Worm (Caenorhabditis elegans) whole organism, young adult: ENCODE data around the gene W10G6.1.

ENCODE experiments used
- B0035.1 ChIP-seq: sonication (generic microtip); optimal IDR thresholded peaks from 2 replicates; lab custom pipeline; 2016; ENCODE audit warnings: missing genetic modification characterization, mild to moderate bottlenecking, missing compliant biosample characterization, missing genotype, missing genetic modification reagents
- B0261.1 ChIP-seq: sonication (generic microtip); optimal IDR thresholded peaks from 2 replicates; lab custom pipeline; 2016; ENCODE audit warnings: mild to moderate bottlenecking, missing genetic modification characterization, moderate library complexity, missing compliant biosample characterization
- D2030.7 ChIP-seq: fragments of 200-800 bp; sonication (Bioruptor generic); IDR thresholded peaks from 2 replicates; pipeline ENCODE4 v1.3.6; 2022; ENCODE audit warnings: missing genetic modification reagents, missing genetic modification characterization, missing compliant biosample characterization
- F33H1.4 ChIP-seq: fragments of 200-800 bp; sonication (Bioruptor generic); IDR thresholded peaks from 2 replicates; pipeline ENCODE4 v1.3.6; 2022; ENCODE audit warnings: missing genetic modification reagents, missing genetic modification characterization, missing compliant biosample characterization
- K11D2.4 ChIP-seq: fragments of 200-800 bp; sonication (Bioruptor generic); IDR thresholded peaks from 2 replicates; pipeline ENCODE4 v1.3.6; 2022; ENCODE audit warnings: missing genetic modification reagents, missing genetic modification characterization, missing compliant biosample characterization
- T07F8.4 ChIP-seq: sonication (generic microtip); optimal IDR thresholded peaks from 2 replicates; lab custom pipeline; 2016; ENCODE audit warnings: mild to moderate bottlenecking, missing genetic modification characterization, moderate library complexity, missing compliant biosample characterization
- Y56A3A.18 ChIP-seq: fragments of 200-800 bp; sonication (Bioruptor generic); IDR thresholded peaks from 2 replicates; pipeline ENCODE4 v1.3.6; 2022; ENCODE audit warnings: missing genetic modification reagents, missing genetic modification characterization, missing compliant biosample characterization
- ceh-58 ChIP-seq: fragments of 200-800 bp; sonication (Bioruptor generic); IDR thresholded peaks from 2 replicates; pipeline ENCODE4 v1.3.6; 2022; ENCODE audit warnings: missing genetic modification characterization, missing compliant biosample characterization
- efl-1 ChIP-seq: fragments of 150-350 bp; optimal IDR thresholded peaks from 2 replicates; lab custom pipeline; 2014; ENCODE audit warnings: missing biosample characterization, missing genetic modification reagents, missing genetic modification characterization
- egrh-3 ChIP-seq: fragments of 200-800 bp; sonication (Bioruptor generic); IDR thresholded peaks from 2 replicates; pipeline ENCODE4 v1.3.6; 2022; ENCODE audit warnings: missing genetic modification reagents, missing genetic modification characterization, missing compliant biosample characterization
- ets-4 ChIP-seq: fragments of 200-800 bp; sonication (Bioruptor generic); optimal IDR thresholded peaks from 2 replicates; lab custom pipeline; 2018; ENCODE audit warnings: mild to moderate bottlenecking, missing genetic modification characterization, missing compliant biosample characterization
- hlh-26 ChIP-seq: fragments of 200-800 bp; sonication (Bioruptor generic); conservative IDR thresholded peaks from 2 replicates; pipeline ENCODE4 v1.3.6; 2022; ENCODE audit warnings: missing genetic modification reagents, missing genetic modification characterization, missing compliant biosample characterization
- hmg-1.2 ChIP-seq: fragments of 200-800 bp; sonication (Bioruptor generic); IDR thresholded peaks from 2 replicates; pipeline ENCODE4 v1.3.6; 2022; ENCODE audit warnings: missing genetic modification reagents, missing genetic modification characterization, missing compliant biosample characterization
- hrde-1 ChIP-seq: sonication (generic microtip); optimal IDR thresholded peaks from 2 replicates; lab custom pipeline; 2016; ENCODE audit warnings: missing genetic modification characterization, mild to moderate bottlenecking, missing compliant biosample characterization, moderate library complexity, missing genotype, missing genetic modification reagents, borderline replicate concordance
- lin-35 ChIP-seq, 3 experiments: fragments of 150-350 bp in 2 of 3; sonication (generic microtip) in 1 of 3; optimal IDR thresholded peaks; 2 replicates each; lab custom pipeline; 2014 to 2018; ENCODE audit warnings: missing biosample characterization in 3 of 3, missing genetic modification characterization in 3 of 3, missing genetic modification reagents in 3 of 3
- lin-40 ChIP-seq: sonication (generic microtip); optimal IDR thresholded peaks from 2 replicates; lab custom pipeline; 2016; ENCODE audit warnings: missing genetic modification characterization, mild to moderate bottlenecking, missing compliant biosample characterization, missing genotype, missing genetic modification reagents
- nfyb-1 ChIP-seq: fragments of 200-800 bp; sonication (Bioruptor generic); IDR thresholded peaks from 2 replicates; pipeline ENCODE4 v1.3.6; 2022; ENCODE audit warnings: missing genetic modification reagents, missing genetic modification characterization, missing compliant biosample characterization
- nhr-80 ChIP-seq: sonication (generic microtip); optimal IDR thresholded peaks from 2 replicates; lab custom pipeline; 2016; ENCODE audit warnings: missing genetic modification characterization, missing compliant biosample characterization
- pha-4 ChIP-seq: fragments of 150-350 bp; sonication (generic microtip); optimal IDR thresholded peaks from 2 replicates; lab custom pipeline; 2014; ENCODE audit warnings: missing biosample characterization, missing genetic modification reagents, missing genetic modification characterization
- repo-1 ChIP-seq: sonication (generic microtip); optimal IDR thresholded peaks from 2 replicates; lab custom pipeline; 2017; ENCODE audit warnings: mild to moderate bottlenecking, missing genetic modification characterization, missing compliant biosample characterization
- sdz-38 ChIP-seq: sonication (generic microtip); optimal IDR thresholded peaks from 2 replicates; lab custom pipeline; 2016; ENCODE audit warnings: missing genotype, missing genetic modification characterization, missing compliant biosample characterization
- snpc-1.1 ChIP-seq: sonication (generic microtip); optimal IDR thresholded peaks from 2 replicates; lab custom pipeline; 2017; ENCODE audit warnings: missing genetic modification characterization, mild to moderate bottlenecking, missing compliant biosample characterization, antibody characterized with exemption, moderate library complexity, missing genotype, missing genetic modification reagents; ENCODE audit not compliant: insufficient read depth
- snpc-3.4 ChIP-seq: sonication (generic microtip); optimal IDR thresholded peaks from 2 replicates; lab custom pipeline; 2017; ENCODE audit warnings: missing genetic modification characterization, mild to moderate bottlenecking, missing compliant biosample characterization, antibody characterized with exemption, moderate library complexity, missing genotype, missing genetic modification reagents
- snpc-4 ChIP-seq, 5 experiments: fragments of 150-350 bp in 1 of 5; sonication (generic microtip) in 4 of 5; optimal IDR thresholded peaks; 2 replicates each; lab custom pipeline; 2014 to 2018; ENCODE audit warnings: missing genetic modification characterization in 5 of 5, missing biosample characterization in 3 of 5, antibody characterized with exemption in 2 of 5, mild to moderate bottlenecking in 2 of 5, missing compliant biosample characterization in 2 of 5, missing genotype in 2 of 5, moderate library complexity in 2 of 5, missing genetic modification reagents in 1 of 5
- tbx-9 ChIP-seq: sonication (generic microtip); optimal IDR thresholded peaks from 2 replicates; lab custom pipeline; 2016; ENCODE audit warnings: borderline replicate concordance, missing genetic modification characterization, inconsistent platforms, missing compliant biosample characterization
- unc-130 ChIP-seq: sonication (generic microtip); optimal IDR thresholded peaks from 2 replicates; lab custom pipeline; 2016; ENCODE audit warnings: missing genetic modification reagents, missing genetic modification characterization, missing compliant biosample characterization
- zfh-2 ChIP-seq: fragments of 200-800 bp; sonication (Bioruptor generic); conservative IDR thresholded peaks from 2 replicates; pipeline ENCODE4 v1.3.6; 2022; ENCODE audit warnings: missing genetic modification reagents, missing genetic modification characterization, missing compliant biosample characterization
- ztf-25 ChIP-seq: fragments of 200-800 bp; sonication (Bioruptor generic); IDR thresholded peaks from 2 replicates; pipeline ENCODE4 v1.3.6; 2022; ENCODE audit warnings: missing genetic modification reagents, missing genetic modification characterization, missing compliant biosample characterization
- ztf-26 ChIP-seq: sonication (generic microtip); optimal IDR thresholded peaks from 2 replicates; lab custom pipeline; 2017; ENCODE audit warnings: missing genetic modification characterization, missing compliant biosample characterization
- ztf-3 ChIP-seq: fragments of 200-800 bp; sonication (Bioruptor generic); optimal IDR thresholded peaks from 2 replicates; lab custom pipeline; 2018; ENCODE audit warnings: mild to moderate bottlenecking, missing genetic modification characterization, missing compliant biosample characterization

The W10G6.1 gene

DNA sequence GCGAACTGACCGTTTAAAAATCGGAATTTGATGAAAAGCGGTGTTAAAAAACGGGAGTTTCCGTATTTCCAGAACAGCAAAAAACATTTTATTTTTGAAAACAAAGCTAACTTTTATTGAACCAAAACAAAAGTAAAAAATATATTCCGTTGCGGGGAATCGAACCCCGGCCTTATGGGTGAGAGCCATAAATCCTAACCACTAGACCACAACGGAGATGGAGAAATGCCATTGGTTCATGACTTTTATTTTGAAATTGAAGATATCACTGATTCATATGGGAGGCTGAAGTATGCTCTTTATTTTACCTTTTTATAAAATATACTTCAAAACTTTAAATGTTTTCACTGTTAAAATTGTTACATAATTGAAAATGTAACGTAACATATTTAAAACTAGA lies 40.2 kb downstream of the W10G6.1 start (continued):
- TF ChIP-seq sdz-38 (tag; lab: Kevin White, UChicago) (no peak), T07F8.4 (no peak), B0261.1 (tag; lab: Kevin White, UChicago) (peak; percentile 66), ceh-58 (no peak), snpc-3.4 (tag; lab: Kevin White, UChicago) (peak; percentile 28)

- TF ChIP-seq snpc-1.1 (tag; lab: Kevin White, UChicago) (peak; percentile 70), hmg-1.2 (GFP tag; lab: Robert Waterston, UW) (peak; percentile 60; the same call in 1 of the 2 replicates), snpc-4 (GFP tag; optimal IDR thresholded peaks at IDR 0.05; lab: Kevin White, UChicago) (peak; percentile 38), snpc-4 (tag; optimal IDR thresholded peaks at IDR 0.05; lab: Kevin White, UChicago) (peak; percentile 14 to 92 (median 66)), egrh-3 (GFP tag; lab: Robert Waterston, UW) (no peak), pha-4 (tag; lab: Kevin White, UChicago) (no peak), hrde-1 (no peak), zfh-2 (GFP tag; lab: Robert Waterston, UW) (no peak), K11D2.4 (no peak)
These were observed 44.6 kb downstream of the W10G6.1 start for ce11 chrX:16289635-16290034.

DNA sequence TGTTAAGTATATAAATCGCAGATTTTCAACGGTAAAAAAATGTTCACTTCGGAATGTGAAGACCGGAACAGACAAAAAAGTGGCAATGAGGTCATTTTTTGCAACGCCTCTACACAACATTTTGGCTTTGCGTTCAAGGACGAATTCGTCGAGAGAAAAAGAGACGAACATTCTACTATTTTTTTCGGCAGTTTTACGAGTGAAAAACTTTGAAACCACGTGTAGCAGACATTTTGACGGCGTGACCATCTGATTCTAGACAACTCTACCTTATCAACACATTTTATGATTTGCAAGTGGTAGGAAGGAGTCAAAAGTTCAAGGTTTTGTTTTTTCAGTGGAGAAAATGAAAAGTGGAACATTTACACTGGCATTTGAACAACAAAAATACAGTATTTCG lies 45.5 kb downstream of the W10G6.1 start:
- peak; percentile 1 for TF ChIP-seq nhr-80 (tag; lab: Kevin White, UChicago)
- peak; percentile 22 for TF ChIP-seq ztf-26
- no peak for TF ChIP-seq F33H1.4 (GFP tag; lab: Robert Waterston, UW)
- TF ChIP-seq lin-40 (tag; lab: Kevin White, UChicago): peak; percentile 54
- TF ChIP-seq ets-4 (GFP tag; lab: Kevin White, UChicago): no peak

- TF ChIP-seq efl-1 (GFP tag; lab: Kevin White, UChicago) (no peak), unc-130 (GFP tag; lab: Kevin White, UChicago) (no peak), ztf-25 (GFP tag; lab: Robert Waterston, UW) (no peak), D2030.7 (GFP tag; lab: Robert Waterston, UW) (no peak), lin-35 (GFP tag; optimal IDR thresholded peaks at IDR 0.05; lab: Kevin White, UChicago) (no peak), Y56A3A.18 (GFP tag; lab: Robert Waterston, UW) (no peak), ztf-3 (GFP tag; lab: Kevin White, UChicago) (no peak), B0035.1 (tag; lab: Kevin White, UChicago) (no peak), nfyb-1 (GFP tag; lab: Robert Waterston, UW) (no peak), hlh-26 (GFP tag; lab: Robert Waterston, UW) (no peak), pha-4 (tag; lab: Kevin White, UChicago) (no peak), repo-1 (tag; lab: Kevin White, UChicago) (no peak), tbx-9 (tag; lab: Kevin White, UChicago) (no peak)
These were observed 47.9 kb downstream of the W10G6.1 start, which contains the start of gene F52E10.4 for ce11 chrX:16292933-16293332. Gene F52E10.4, minus strand, starts transcription at chrX:16293033.
